Fruit fly (Drosophila melanogaster) Kc167 (cell line): Measurements from ENCODE around the gene CG13096.

Source experiments
- Myc ChIP-seq: fragments of >200 bp; optimal IDR thresholded peaks from 2 replicates; lab custom pipeline; 2017; ENCODE audit warnings: missing external identifiers
- h ChIP-seq: fragments of >200 bp; optimal IDR thresholded peaks from 3 replicates; lab custom pipeline; 2018; ENCODE audit warnings: missing external identifiers
- psq ChIP-seq: fragments of >200 bp; optimal IDR thresholded peaks from 2 replicates; lab custom pipeline; 2017; ENCODE audit warnings: missing external identifiers

DNA sequence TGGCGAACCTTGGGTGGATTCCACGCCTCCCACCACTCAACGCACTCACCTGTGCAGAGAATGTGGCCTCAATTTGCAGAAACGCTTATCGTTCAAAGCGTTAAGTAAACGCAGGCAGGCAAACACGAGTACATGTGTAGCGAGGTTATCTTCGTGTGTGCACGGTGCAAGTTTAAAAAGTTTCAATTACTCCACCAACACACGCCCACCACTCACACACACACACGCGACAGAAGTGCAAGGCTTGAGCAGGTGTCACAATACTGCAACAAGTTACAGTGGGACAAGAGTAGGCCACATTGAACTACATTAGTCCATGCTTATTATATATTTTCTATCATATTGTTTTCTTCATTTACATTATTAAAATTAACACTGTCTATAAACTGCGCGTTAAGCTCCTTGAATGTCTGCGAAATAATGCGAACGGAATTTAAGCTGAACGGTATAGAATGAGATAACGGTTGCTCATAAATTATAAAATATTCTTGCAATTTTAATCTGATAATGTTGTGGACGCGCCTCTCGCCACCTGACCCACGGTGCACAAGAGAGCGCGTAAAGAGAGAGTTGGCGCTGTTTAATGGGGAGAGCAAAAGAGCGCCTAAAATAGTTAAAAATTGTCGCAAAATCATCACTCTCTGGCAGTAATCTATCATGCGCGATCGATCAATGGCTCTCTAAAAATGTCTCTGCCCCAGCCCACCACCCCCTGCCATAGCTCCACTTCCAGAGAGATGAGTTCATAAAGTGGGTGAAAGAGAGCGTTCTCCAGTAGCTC lies 23.0 kb upstream of the CG13096 start:
- no peak for TF ChIP-seq Myc (lab: Kevin White, UChicago)
- TF ChIP-seq h (lab: Kevin White, UChicago), result no peak
- TF ChIP-seq psq (lab: Kevin White, UChicago), result no peak
